Worm (Caenorhabditis elegans): ENCODE results near the gene C46C2.7.
A peak's percentile ranks its signal among the peaks of the same experiment; 100 is the strongest.

C46C2.7 gene

DNA sequence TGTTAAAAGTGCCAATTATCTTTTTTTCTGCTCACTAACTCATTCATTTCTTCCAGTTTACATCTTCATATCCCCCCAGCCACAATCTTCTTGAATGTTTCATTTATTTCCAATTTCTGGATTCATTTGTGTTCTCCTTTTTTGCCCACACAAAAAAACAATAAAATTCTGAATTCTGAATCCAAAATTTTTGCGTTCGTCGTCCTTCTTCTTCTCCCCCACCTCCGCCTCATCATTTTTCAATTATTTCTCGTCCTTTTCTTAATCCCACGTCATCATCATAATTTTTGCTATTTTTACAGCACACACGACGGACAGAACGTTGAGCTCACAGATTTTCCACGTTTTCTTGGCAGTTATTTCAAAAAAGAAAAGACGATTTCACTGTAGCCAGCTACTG, 10.1 kb upstream of the C46C2.7 start, which contains the start of gene C07C7.1:
Gene C07C7.1 (plus strand): TSS at position 301 of the 400 bp plus-strand sequence.
- TF ChIP-seq lin-15B (tag; optimal IDR thresholded peaks at IDR 0.05) (no peak), snpc-4 (tag; optimal IDR thresholded peaks at IDR 0.05) (no peak), egl-27 (tag; optimal IDR thresholded peaks at IDR 0.05) (no peak), daf-12 (tag; optimal IDR thresholded peaks at IDR 0.05) (no peak)

ce11 chrIV:9191183-9191582, 3.4 kb upstream of the C46C2.7 start:
- TF ChIP-seq jun-1 (tag; optimal IDR thresholded peaks at IDR 0.05) = peak; percentile 53
- no peak for TF ChIP-seq nhr-237 (tag; optimal IDR thresholded peaks at IDR 0.05)
- peak; percentile 50 for TF ChIP-seq nhr-23 (tag; optimal IDR thresholded peaks at IDR 0.05)
- peak; percentile 30 for TF ChIP-seq lin-15B (tag; optimal IDR thresholded peaks at IDR 0.05)
- no peak for TF ChIP-seq zag-1 (tag; optimal IDR thresholded peaks at IDR 0.05)
- peak; percentile 39 for TF ChIP-seq nhr-25 (tag; optimal IDR thresholded peaks at IDR 0.05)
- TF ChIP-seq daf-12 (tag; optimal IDR thresholded peaks at IDR 0.05) = no peak
- no peak for TF ChIP-seq fkh-2 (tag; optimal IDR thresholded peaks at IDR 0.05)
- peak; percentile 80 for TF ChIP-seq lin-39 (tag; optimal IDR thresholded peaks at IDR 0.05)
- TF ChIP-seq nhr-43 (tag; optimal IDR thresholded peaks at IDR 0.05; ENCODE audit: poor library complexity, severe bottlenecking) = peak; percentile 59
- TF ChIP-seq unc-39 (tag; optimal IDR thresholded peaks at IDR 0.05) = no peak
- TF ChIP-seq ceh-28 (tag; optimal IDR thresholded peaks at IDR 0.05) = no peak
- no peak for TF ChIP-seq snpc-4 (tag; optimal IDR thresholded peaks at IDR 0.05)
- TF ChIP-seq pha-4 (tag; optimal IDR thresholded peaks at IDR 0.05) = peak; percentile 78
- no peak for TF ChIP-seq ceh-9 (tag; optimal IDR thresholded peaks at IDR 0.05)
- peak; percentile 41 for TF ChIP-seq egl-5 (tag; optimal IDR thresholded peaks at IDR 0.05)

DNA sequence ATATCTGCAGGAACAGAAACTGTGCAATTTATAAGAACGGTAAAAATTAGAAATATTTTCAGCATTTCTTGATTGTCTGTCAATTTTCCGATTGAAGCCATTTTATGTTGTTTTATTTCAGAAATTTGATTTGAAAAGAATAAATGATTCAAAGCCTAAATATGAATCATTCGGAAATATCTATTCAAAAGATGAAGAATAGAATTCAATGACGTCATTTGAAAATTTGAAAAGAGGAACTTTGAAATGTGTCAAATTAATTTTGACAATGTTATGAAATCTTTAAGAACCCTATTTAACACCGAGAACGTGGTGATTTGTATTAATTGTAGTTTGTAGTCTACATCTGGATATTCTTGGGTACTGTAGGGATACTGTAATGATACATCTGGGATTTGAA, 2.1 kb upstream of the C46C2.7 start, which contains the start of gene C46C2.5:
Gene C46C2.5 (minus strand): TSS at position 101 of the 400 bp plus-strand sequence.
- TF ChIP-seq mdl-1 (tag; optimal IDR thresholded peaks at IDR 0.05) (no peak), ceh-82 (tag; optimal IDR thresholded peaks at IDR 0.05) (no peak), daf-12 (tag; optimal IDR thresholded peaks at IDR 0.05) (no peak), nhr-237 (tag; optimal IDR thresholded peaks at IDR 0.05) (no peak), pqm-1 (tag; optimal IDR thresholded peaks at IDR 0.05) (no peak), aly-2 (tag; optimal IDR thresholded peaks at IDR 0.05) (no peak), ama-1 (optimal IDR thresholded peaks at IDR 0.05) (no peak), nhr-67 (tag; optimal IDR thresholded peaks at IDR 0.05) (no peak), zag-1 (tag; optimal IDR thresholded peaks at IDR 0.05) (no peak), fos-1 (tag; optimal IDR thresholded peaks at IDR 0.05) (no peak)

DNA sequence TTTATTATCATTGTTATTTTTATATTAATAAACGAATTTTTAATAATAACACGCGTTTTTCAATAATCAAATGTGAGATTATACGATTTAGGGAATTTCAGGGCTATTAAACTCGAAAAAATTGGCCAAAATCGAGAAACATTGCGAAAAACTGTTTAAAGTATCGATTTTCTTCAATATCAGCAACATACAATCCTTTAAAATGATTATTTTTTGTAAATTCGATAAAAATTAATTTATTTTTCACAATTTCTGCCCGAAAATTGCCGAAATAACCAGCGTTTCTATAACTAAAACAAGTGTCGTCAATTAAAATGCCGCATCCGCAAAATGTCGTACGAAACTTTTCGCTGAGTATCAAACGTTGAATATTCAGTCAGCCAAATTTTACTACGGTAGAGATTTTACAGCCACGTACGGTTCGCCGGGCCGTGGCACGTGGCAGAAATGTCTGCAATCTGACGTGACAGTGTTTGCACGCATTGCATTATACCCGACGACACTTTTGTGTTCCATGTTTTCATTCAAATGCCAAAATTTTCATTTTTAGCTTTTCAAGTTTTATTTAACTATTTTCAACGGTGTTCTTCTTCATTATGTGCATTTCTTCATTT, 1.5 kb downstream of the C46C2.7 start:
- TF ChIP-seq lsy-12 (tag; optimal IDR thresholded peaks at IDR 0.05) (peak; percentile 34), nhr-25 (tag; optimal IDR thresholded peaks at IDR 0.05) (peak; percentile 43)

DNA sequence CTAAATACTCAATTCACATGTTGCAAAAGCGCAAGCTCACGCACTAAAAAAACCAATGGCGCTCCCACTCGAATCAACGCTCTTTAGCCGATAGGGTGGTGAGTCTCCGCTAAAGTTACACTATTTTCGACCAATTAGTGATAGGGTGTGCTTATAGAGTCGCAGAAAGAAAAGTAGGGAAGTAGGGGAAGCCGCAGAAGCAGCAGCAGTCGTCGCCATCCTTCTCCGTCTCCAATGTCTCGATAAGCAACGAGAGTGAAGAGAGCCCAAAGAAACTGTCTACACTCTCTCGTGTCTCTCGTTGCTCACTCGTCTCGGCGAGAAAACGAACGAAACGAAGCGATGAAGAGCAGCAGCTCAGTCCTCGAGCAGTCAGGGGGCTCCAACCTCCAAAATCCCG, 2.1 kb downstream of the C46C2.7 start:
- TF ChIP-seq mdl-1 (tag; optimal IDR thresholded peaks at IDR 0.05) (no peak), sea-2 (GFP tag; optimal IDR thresholded peaks at IDR 0.05) (no peak), tbx-2 (tag; optimal IDR thresholded peaks at IDR 0.05) (no peak), fkh-10 (GFP tag; optimal IDR thresholded peaks at IDR 0.05) (peak; percentile 66), mml-1 (tag; optimal IDR thresholded peaks at IDR 0.05) (no peak), ztf-11 (tag; optimal IDR thresholded peaks at IDR 0.05) (no peak), zag-1 (tag; optimal IDR thresholded peaks at IDR 0.05) (no peak), elt-2 (tag; optimal IDR thresholded peaks at IDR 0.05) (peak; percentile 62), egl-27 (tag; optimal IDR thresholded peaks at IDR 0.05) (peak; percentile 39), ceh-28 (tag; optimal IDR thresholded peaks at IDR 0.05) (peak; percentile 25), nhr-11 (tag; optimal IDR thresholded peaks at IDR 0.05) (no peak), skn-1 (tag; optimal IDR thresholded peaks at IDR 0.05) (no peak), nhr-77 (tag; optimal IDR thresholded peaks at IDR 0.05) (no peak), daf-12 (tag; optimal IDR thresholded peaks at IDR 0.05) (no peak), unc-62 (GFP tag; optimal IDR thresholded peaks at IDR 0.05) (peak; percentile 42), nhr-23 (tag; optimal IDR thresholded peaks at IDR 0.05) (no peak), unc-39 (tag; optimal IDR thresholded peaks at IDR 0.05) (no peak), pqm-1 (tag; optimal IDR thresholded peaks at IDR 0.05) (peak; percentile 71), jun-1 (tag; optimal IDR thresholded peaks at IDR 0.05) (peak; percentile 72), nhr-12 (tag; optimal IDR thresholded peaks at IDR 0.05) (no peak), ama-1 (optimal IDR thresholded peaks at IDR 0.05) (peak; percentile 29), elt-3 (tag; optimal IDR thresholded peaks at IDR 0.05) (no peak), nhr-25 (tag; optimal IDR thresholded peaks at IDR 0.05) (no peak), nhr-28 (tag; optimal IDR thresholded peaks at IDR 0.05) (no peak), snpc-4 (tag; optimal IDR thresholded peaks at IDR 0.05) (peak; percentile 63), ZK546.5 (tag; optimal IDR thresholded peaks at IDR 0.05) (no peak), pha-4 (tag; optimal IDR thresholded peaks at IDR 0.05) (peak; percentile 77), nhr-76 (tag; optimal IDR thresholded peaks at IDR 0.05) (no peak), aly-2 (tag; optimal IDR thresholded peaks at IDR 0.05) (no peak), fos-1 (tag; optimal IDR thresholded peaks at IDR 0.05) (no peak), lin-15B (tag; optimal IDR thresholded peaks at IDR 0.05) (peak; percentile 44), fkh-2 (tag; optimal IDR thresholded peaks at IDR 0.05) (no peak), ceh-82 (tag; optimal IDR thresholded peaks at IDR 0.05) (no peak), ceh-9 (tag; optimal IDR thresholded peaks at IDR 0.05) (no peak), nhr-67 (tag; optimal IDR thresholded peaks at IDR 0.05) (no peak), elt-1 (tag; optimal IDR thresholded peaks at IDR 0.05) (no peak), eor-1 (tag; optimal IDR thresholded peaks at IDR 0.05) (no peak)
